Worm (Caenorhabditis elegans) whole organism, early embryonic: ENCODE data around the gene nhr-131.

ENCODE experiments used
- B0310.2 ChIP-seq: sonication (generic microtip); optimal IDR thresholded peaks from 2 replicates; lab custom pipeline; 2016; ENCODE audit warnings: mild to moderate bottlenecking, missing genetic modification characterization, missing compliant biosample characterization
- F13C5.2 ChIP-seq: sonication (generic microtip); optimal IDR thresholded peaks from 2 replicates; lab custom pipeline; 2017; ENCODE audit warnings: mild to moderate bottlenecking, missing genetic modification characterization, inconsistent platforms, missing compliant biosample characterization
- aly-1 ChIP-seq: sonication (generic microtip); optimal IDR thresholded peaks from 2 replicates; lab custom pipeline; 2016; ENCODE audit warnings: missing genetic modification characterization, missing compliant biosample characterization
- ama-1 ChIP-seq: fragments of 150-350 bp; optimal IDR thresholded peaks from 2 replicates; lab custom pipeline; 2014
- ceh-13 ChIP-seq: fragments of 200-800 bp; sonication (Bioruptor generic); optimal IDR thresholded peaks from 2 replicates; lab custom pipeline; 2018; ENCODE audit warnings: mild to moderate bottlenecking, missing genetic modification characterization, missing compliant biosample characterization
- ceh-36 ChIP-seq: sonication (generic microtip); optimal IDR thresholded peaks from 2 replicates; lab custom pipeline; 2016; ENCODE audit warnings: missing genetic modification characterization, inconsistent platforms, missing compliant biosample characterization
- ets-7 ChIP-seq: sonication (generic microtip); optimal IDR thresholded peaks from 2 replicates; lab custom pipeline; 2016; ENCODE audit warnings: missing genotype, missing genetic modification characterization, missing compliant biosample characterization
- hmbx-1 ChIP-seq: sonication (generic microtip); optimal IDR thresholded peaks from 2 replicates; lab custom pipeline; 2016; ENCODE audit warnings: mild to moderate bottlenecking, missing genetic modification characterization, missing compliant biosample characterization
- hmg-4 ChIP-seq: fragments of 200-800 bp; sonication (Bioruptor generic); optimal IDR thresholded peaks from 2 replicates; lab custom pipeline; 2018; ENCODE audit warnings: mild to moderate bottlenecking, missing genetic modification characterization, missing compliant biosample characterization
- pes-1 ChIP-seq: fragments of 200-800 bp; sonication (Bioruptor generic); IDR thresholded peaks from 2 replicates; pipeline ENCODE4 v1.3.6; 2022; ENCODE audit warnings: missing genetic modification reagents, missing genetic modification characterization, missing compliant biosample characterization
- sea-1 ChIP-seq: fragments of 200-800 bp; sonication (Bioruptor generic); conservative IDR thresholded peaks from 2 replicates; pipeline ENCODE4 v1.3.6; 2022; ENCODE audit warnings: missing genetic modification characterization, missing compliant biosample characterization
- tbx-11 ChIP-seq: fragments of 200-800 bp; sonication (Bioruptor generic); IDR thresholded peaks from 2 replicates; pipeline ENCODE4 v1.3.6; 2022; ENCODE audit warnings: missing genetic modification characterization, missing compliant biosample characterization
- tbx-37 ChIP-seq: fragments of 200-800 bp; sonication (Bioruptor generic); conservative IDR thresholded peaks from 2 replicates; pipeline ENCODE4 v1.3.6; 2022; ENCODE audit warnings: missing genetic modification reagents, missing genetic modification characterization, missing compliant biosample characterization
- tra-4 ChIP-seq: sonication (generic microtip); optimal IDR thresholded peaks from 2 replicates; lab custom pipeline; 2017; ENCODE audit warnings: missing genetic modification characterization, missing compliant biosample characterization

- TF ChIP-seq ama-1 (lab: Kevin White, UChicago), result no peak
- TF ChIP-seq tra-4 (tag; lab: Kevin White, UChicago), result no peak
- no peak for TF ChIP-seq ets-7 (tag; lab: Kevin White, UChicago)
- TF ChIP-seq tbx-37 (GFP tag; lab: Robert Waterston, UW), result no peak
- TF ChIP-seq B0310.2 (tag; lab: Kevin White, UChicago), result no peak
- TF ChIP-seq ceh-36, result no peak
- no peak for TF ChIP-seq F13C5.2 (tag; lab: Kevin White, UChicago)
- no peak for TF ChIP-seq sea-1 (GFP tag; lab: Robert Waterston, UW)
- TF ChIP-seq hmbx-1 (tag; lab: Kevin White, UChicago), result no peak
- no peak for TF ChIP-seq pes-1
- TF ChIP-seq hmg-4 (GFP tag; lab: Kevin White, UChicago), result no peak
- TF ChIP-seq ceh-13, result no peak
- no peak for TF ChIP-seq aly-1 (tag; lab: Kevin White, UChicago)
- no peak for TF ChIP-seq tbx-11 (GFP tag; lab: Robert Waterston, UW)
These were observed 4.8 kb upstream of the nhr-131 start, which contains the start of gene nhr-106 for ce11 chrV:489320-489719.
